Fruit fly (Drosophila melanogaster): ENCODE measurements around the gene CG11504.

The CG11504 gene

DNA sequence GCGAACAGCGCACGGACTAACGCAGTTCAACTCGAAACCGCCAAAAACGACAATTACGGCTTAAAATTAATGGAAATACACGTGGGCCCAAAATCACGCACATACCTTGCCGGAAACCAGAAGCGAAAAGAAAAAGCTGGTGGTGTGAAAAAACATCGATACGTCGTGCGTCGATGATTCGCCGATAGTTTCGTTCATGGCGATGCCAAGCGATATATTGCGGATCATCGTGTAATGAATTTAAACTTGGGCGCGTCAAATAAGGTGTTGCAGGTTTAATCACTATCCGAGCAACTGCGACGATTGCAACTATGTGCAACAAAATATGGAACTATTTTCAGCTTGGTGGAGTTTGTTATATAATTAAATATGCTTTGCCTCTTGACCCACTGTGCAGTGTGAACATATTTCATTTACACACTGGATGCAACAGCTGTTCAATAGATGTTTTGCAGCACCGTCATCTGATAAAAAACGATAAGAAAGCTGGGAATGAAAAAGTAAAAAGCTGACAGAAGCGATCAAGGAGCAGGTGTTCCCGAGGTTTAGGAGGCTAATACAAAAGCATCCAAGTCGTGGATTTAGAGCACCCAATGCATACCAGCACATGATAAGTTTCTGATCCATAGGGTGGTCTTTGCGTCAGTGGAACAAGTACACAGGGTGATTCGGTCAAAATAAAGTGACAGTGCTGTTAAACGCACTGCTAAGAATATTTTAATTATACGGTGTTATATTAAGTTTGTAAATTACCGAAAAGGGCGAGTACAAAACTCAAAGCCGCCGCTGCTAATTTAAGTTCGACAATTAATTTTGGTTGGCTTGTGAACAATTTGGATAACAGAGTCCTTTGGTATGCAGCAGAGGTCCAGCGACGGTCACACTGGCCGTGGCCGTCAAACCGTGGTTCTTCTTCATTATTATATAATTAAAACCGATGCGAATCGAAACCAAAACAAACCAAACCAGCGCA, 48.6 kb downstream of the CG11504 start, which contains the start of the genes RpL32 and CG7943 (continued):
- peak; percentile 54 for TF ChIP-seq ac (GFP tag; optimal IDR thresholded peaks at IDR 0.05)
- peak; percentile 95 for TF ChIP-seq CG3281 (GFP tag; optimal IDR thresholded peaks at IDR 0.05)
- peak; percentile 96 for TF ChIP-seq pnt (GFP tag; optimal IDR thresholded peaks at IDR 0.05)
- peak; percentile 100 for TF ChIP-seq CG6791 (GFP tag; IDR thresholded peaks at IDR 0.05; ENCODE audit: partially characterized antibody)
- peak; percentile 92 for TF ChIP-seq CG5953 (GFP tag; IDR thresholded peaks at IDR 0.05)
- peak; percentile 95 for TF ChIP-seq B-H2 (GFP tag; optimal IDR thresholded peaks at IDR 0.05)
- peak; percentile 77 for TF ChIP-seq CG18011 (GFP tag; optimal IDR thresholded peaks at IDR 0.05)
- TF ChIP-seq CG31365 (tag; optimal IDR thresholded peaks at IDR 0.05) = peak; percentile 84
- peak; percentile 95 for TF ChIP-seq NK7.1 (GFP tag; optimal IDR thresholded peaks at IDR 0.05)
- TF ChIP-seq en (GFP tag; optimal IDR thresholded peaks at IDR 0.05) = peak; percentile 90
- peak; percentile 90 for TF ChIP-seq B-H1 (GFP tag; IDR thresholded peaks at IDR 0.05)
- peak; percentile 86 for TF ChIP-seq dimm (GFP tag; IDR thresholded peaks at IDR 0.05)
- TF ChIP-seq CG32767 (GFP tag; IDR thresholded peaks at IDR 0.05) = peak; percentile 85
- TF ChIP-seq pzg (GFP tag; optimal IDR thresholded peaks at IDR 0.05) = peak; percentile 92
- peak; percentile 78 for TF ChIP-seq Sox102F (GFP tag; optimal IDR thresholded peaks at IDR 0.05)
- peak; percentile 76 for TF ChIP-seq Oli (tag; optimal IDR thresholded peaks at IDR 0.05)
- peak; percentile 92 for TF ChIP-seq CG4854 (GFP tag; optimal IDR thresholded peaks at IDR 0.05)
- peak; percentile 78 for TF ChIP-seq Dp (GFP tag; optimal IDR thresholded peaks at IDR 0.05)
- peak; percentile 83 for TF ChIP-seq jigr1 (GFP tag; IDR thresholded peaks at IDR 0.05)
- peak; percentile 88 for TF ChIP-seq fd96Cb (tag; optimal IDR thresholded peaks at IDR 0.05)
- peak; percentile 90 for TF ChIP-seq CG10209 (GFP tag; optimal IDR thresholded peaks at IDR 0.05)
- TF ChIP-seq Ets65A (GFP tag) = peak; percentile 99
- peak; percentile 92 for TF ChIP-seq Sox100B (GFP tag; optimal IDR thresholded peaks at IDR 0.05)
- TF ChIP-seq Hsf (GFP tag; optimal IDR thresholded peaks at IDR 0.05) = peak; percentile 93
- peak; percentile 96 for TF ChIP-seq YL-1 (GFP tag; optimal IDR thresholded peaks at IDR 0.05)
- TF ChIP-seq CG7786 (GFP tag; optimal IDR thresholded peaks at IDR 0.05) = peak; percentile 90
- TF ChIP-seq repo (GFP tag; optimal IDR thresholded peaks at IDR 0.05) = peak; percentile 96
- TF ChIP-seq CG7963 (GFP tag; IDR thresholded peaks at IDR 0.05; ENCODE audit: partially characterized antibody) = peak; percentile 100
- TF ChIP-seq CG7839 (tag; optimal IDR thresholded peaks at IDR 0.05) = peak; percentile 85
- peak; percentile 91 for TF ChIP-seq ssp (GFP tag; IDR thresholded peaks at IDR 0.05)
- peak; percentile 95 for TF ChIP-seq slbo (GFP tag; IDR thresholded peaks at IDR 0.05)
- TF ChIP-seq CG4424 (GFP tag; optimal IDR thresholded peaks at IDR 0.05) = peak; percentile 95
- TF ChIP-seq CG13123 (GFP tag; optimal IDR thresholded peaks at IDR 0.05) = peak; percentile 83
- peak; percentile 92 for TF ChIP-seq Six4 (GFP tag; optimal IDR thresholded peaks at IDR 0.05)
- peak; percentile 84 for TF ChIP-seq CG7271 (tag; optimal IDR thresholded peaks at IDR 0.05)
- TF ChIP-seq pfk (GFP tag; optimal IDR thresholded peaks at IDR 0.05) = peak; percentile 80
- TF ChIP-seq tio (GFP tag; optimal IDR thresholded peaks at IDR 0.05) = no peak
- peak; percentile 81 for TF ChIP-seq oc (tag; optimal IDR thresholded peaks at IDR 0.05)
- TF ChIP-seq Mes4 (GFP tag; optimal IDR thresholded peaks at IDR 0.05) = peak; percentile 96
- TF ChIP-seq dan (GFP tag; IDR thresholded peaks at IDR 0.05) = peak; percentile 84
- peak; percentile 86 for TF ChIP-seq Neu2 (GFP tag; optimal IDR thresholded peaks at IDR 0.05; ENCODE audit: borderline replicate concordance)
- TF ChIP-seq cato (GFP tag; optimal IDR thresholded peaks at IDR 0.05; ENCODE audit: borderline replicate concordance) = peak; percentile 74
- peak; percentile 99 for TF ChIP-seq Ets97D (GFP tag; optimal IDR thresholded peaks at IDR 0.05)
- TF ChIP-seq CG4707 (GFP tag; optimal IDR thresholded peaks at IDR 0.05) = peak; percentile 80
- peak; percentile 84 for TF ChIP-seq CG6654 (GFP tag; optimal IDR thresholded peaks at IDR 0.05)
- peak; percentile 93 for TF ChIP-seq pho (GFP tag; optimal IDR thresholded peaks at IDR 0.05)
- TF ChIP-seq phol (tag; optimal IDR thresholded peaks at IDR 0.05) = peak; percentile 96
- TF ChIP-seq Lhr (GFP tag; optimal IDR thresholded peaks at IDR 0.05) = peak; percentile 64
